Worm (Caenorhabditis elegans): ENCODE measurements around the gene ubh-2.

The ubh-2 gene

ce11 chrV:6541875-6542274 is 32.3 kb upstream of the ubh-2 start (continued):
- TF ChIP-seq nhr-28 (tag; optimal IDR thresholded peaks at IDR 0.05), result no peak
- TF ChIP-seq ceh-32 (tag; optimal IDR thresholded peaks at IDR 0.05; ENCODE audit: poor library complexity), result no peak
- no peak for TF ChIP-seq vab-7 (GFP tag; IDR thresholded peaks at IDR 0.05)
- no peak for TF ChIP-seq Y5F2A.4 (GFP tag; optimal IDR thresholded peaks at IDR 0.05)
- peak; percentile 72 for TF ChIP-seq aha-1 (tag)
- TF ChIP-seq lin-29 (GFP tag; IDR thresholded peaks at IDR 0.05), result no peak
- no peak for TF ChIP-seq tra-1 (GFP tag; IDR thresholded peaks at IDR 0.05)
- TF ChIP-seq nhr-76 (tag; optimal IDR thresholded peaks at IDR 0.05), result no peak
- no peak for TF ChIP-seq ama-1 (optimal IDR thresholded peaks at IDR 0.05)
- TF ChIP-seq lin-39 (tag; optimal IDR thresholded peaks at IDR 0.05), result no peak
- no peak for TF ChIP-seq F26F4.8 (GFP tag; conservative IDR thresholded peaks at IDR 0.05)
- no peak for TF ChIP-seq fos-1 (tag; optimal IDR thresholded peaks at IDR 0.05)
- peak in 1 of 2 experiments; percentile 10 for TF ChIP-seq lsy-2 (tag; optimal IDR thresholded peaks at IDR 0.05)
- no peak for TF ChIP-seq mep-1 (tag; optimal IDR thresholded peaks at IDR 0.05)
- TF ChIP-seq hlh-11 (tag; optimal IDR thresholded peaks at IDR 0.05), result peak; percentile 46
- no peak for TF ChIP-seq mdl-1 (tag; optimal IDR thresholded peaks at IDR 0.05)
- no peak for TF ChIP-seq dpl-1 (GFP tag; optimal IDR thresholded peaks at IDR 0.05)
- TF ChIP-seq ztf-7 (tag; optimal IDR thresholded peaks at IDR 0.05), result no peak
- peak; percentile 45 for TF ChIP-seq hlh-30 (tag; optimal IDR thresholded peaks at IDR 0.05; ENCODE audit: insufficient read depth)
- TF ChIP-seq ces-1 (GFP tag; optimal IDR thresholded peaks at IDR 0.05), result no peak
- TF ChIP-seq pqm-1 (tag; optimal IDR thresholded peaks at IDR 0.05), result no peak
- TF ChIP-seq gei-8 (GFP tag; optimal IDR thresholded peaks at IDR 0.05), result no peak
- no peak for TF ChIP-seq Y48G9A.11 (GFP tag; IDR thresholded peaks at IDR 0.05)
- TF ChIP-seq lin-13 (GFP tag; optimal IDR thresholded peaks at IDR 0.05), result no peak
- no peak for TF ChIP-seq ceh-62 (tag; optimal IDR thresholded peaks at IDR 0.05)
- TF ChIP-seq sdz-12 (GFP tag; optimal IDR thresholded peaks at IDR 0.05), result no peak
- no peak for TF ChIP-seq nhr-6 (tag; optimal IDR thresholded peaks at IDR 0.05)
- no peak for TF ChIP-seq zip-11 (GFP tag; IDR thresholded peaks at IDR 0.05)
- TF ChIP-seq nhr-41 (GFP tag; IDR thresholded peaks at IDR 0.05), result no peak
- no peak for TF ChIP-seq daf-12 (tag; optimal IDR thresholded peaks at IDR 0.05)
- no peak for TF ChIP-seq cey-2 (tag; optimal IDR thresholded peaks at IDR 0.05; ENCODE audit: borderline replicate concordance, insufficient read depth)
- TF ChIP-seq madf-5 (GFP tag; IDR thresholded peaks at IDR 0.05), result no peak
- TF ChIP-seq fkh-10 (GFP tag; optimal IDR thresholded peaks at IDR 0.05), result no peak
- TF ChIP-seq daf-8 (GFP tag; IDR thresholded peaks at IDR 0.05), result no peak
- peak; percentile 14 for TF ChIP-seq nhr-25 (tag; optimal IDR thresholded peaks at IDR 0.05; ENCODE audit: borderline replicate concordance, insufficient read depth)
- TF ChIP-seq Y75B8A.6 (GFP tag; IDR thresholded peaks at IDR 0.05), result no peak
- TF ChIP-seq skn-1 (tag; optimal IDR thresholded peaks at IDR 0.05), result no peak
- TF ChIP-seq Y105C5A.15 (GFP tag; IDR thresholded peaks at IDR 0.05), result no peak
- no peak for TF ChIP-seq nhr-10 (tag; optimal IDR thresholded peaks at IDR 0.05)
- TF ChIP-seq ceh-28 (tag; optimal IDR thresholded peaks at IDR 0.05), result no peak
- peak in 1 of 2 experiments; percentile 97 for TF ChIP-seq unc-62 (GFP tag; optimal IDR thresholded peaks at IDR 0.05 in 1 of 2)
- TF ChIP-seq unc-62 (tag; optimal IDR thresholded peaks at IDR 0.05), result no peak
- no peak for TF ChIP-seq attf-4 (tag; optimal IDR thresholded peaks at IDR 0.05)
- no peak for TF ChIP-seq ceh-82 (tag; optimal IDR thresholded peaks at IDR 0.05)
- no peak for TF ChIP-seq dve-1 (tag; optimal IDR thresholded peaks at IDR 0.05; ENCODE audit: insufficient read depth)
